Fruit fly (Drosophila melanogaster) whole organism, prepupa: ENCODE data around the gene temp.

Experiments used
- Blimp-1 ChIP-seq: fragments of 200-800 bp; sonication (Bioruptor generic); optimal IDR thresholded peaks from 3 replicates; lab custom pipeline; 2017; ENCODE audit warnings: missing biosample characterization, missing genetic modification characterization, mild to moderate bottlenecking, moderate library complexity, missing genetic modification reagents
- CG10631 ChIP-seq: fragments of 200-800 bp; sonication (Bioruptor generic); optimal IDR thresholded peaks from 2 replicates; lab custom pipeline; 2016; ENCODE audit warnings: missing biosample characterization, missing genetic modification characterization
- CG10669 ChIP-seq: fragments of 200-800 bp; sonication (Bioruptor generic); optimal IDR thresholded peaks from 3 replicates; lab custom pipeline; 2018; ENCODE audit warnings: missing biosample characterization, mild to moderate bottlenecking, missing genetic modification characterization, moderate library complexity
- CG11294 ChIP-seq: fragments of 200-800 bp; sonication (Bioruptor generic); IDR thresholded peaks from 2 replicates; pipeline ENCODE4 v1.3.6; 2022; ENCODE audit warnings: missing biosample characterization, missing genetic modification characterization
- CG11902 ChIP-seq: fragments of 200-800 bp; sonication (Bioruptor generic); optimal IDR thresholded peaks from 3 replicates; lab custom pipeline; 2016; ENCODE audit warnings: missing biosample characterization, missing genetic modification characterization
- CG15336 ChIP-seq: fragments of 200-800 bp; sonication (Bioruptor generic); IDR thresholded peaks from 2 replicates; pipeline ENCODE4 v1.3.6; 2022; ENCODE audit warnings: missing biosample characterization, missing genetic modification characterization
- CG1621 ChIP-seq: fragments of 200-800 bp; sonication (Bioruptor generic); optimal IDR thresholded peaks from 3 replicates; lab custom pipeline; 2018; ENCODE audit warnings: missing biosample characterization, mild to moderate bottlenecking, missing genetic modification characterization
- CG16779 ChIP-seq: fragments of 200-800 bp; sonication (Bioruptor generic); optimal IDR thresholded peaks from 3 replicates; lab custom pipeline; 2017; ENCODE audit warnings: missing biosample characterization, mild to moderate bottlenecking, missing genetic modification characterization
- CG3032 ChIP-seq: fragments of 200-800 bp; optimal IDR thresholded peaks from 2 replicates; lab custom pipeline; 2019; ENCODE audit warnings: missing biosample characterization, mild to moderate bottlenecking, missing genetic modification characterization, moderate library complexity
- CG31627 ChIP-seq: fragments of 200-800 bp; sonication (Bioruptor generic); optimal IDR thresholded peaks from 3 replicates; lab custom pipeline; 2016; ENCODE audit warnings: missing biosample characterization, missing genetic modification characterization
- CG34406 ChIP-seq: fragments of 200-800 bp; sonication (Bioruptor generic); optimal IDR thresholded peaks from 3 replicates; lab custom pipeline; 2016; ENCODE audit warnings: missing biosample characterization, missing genetic modification characterization
- CG3919 ChIP-seq: fragments of 200-800 bp; sonication (Bioruptor generic); optimal IDR thresholded peaks from 3 replicates; lab custom pipeline; 2016; ENCODE audit warnings: missing biosample characterization, missing genetic modification characterization
- CG6163 ChIP-seq: fragments of 200-800 bp; sonication (Bioruptor generic); IDR thresholded peaks from 3 replicates; pipeline ENCODE4 v1.3.6; 2022; ENCODE audit warnings: missing biosample characterization, missing genetic modification characterization
- CG6276 ChIP-seq: fragments of 200-800 bp; sonication (Bioruptor generic); optimal IDR thresholded peaks from 2 replicates; lab custom pipeline; 2017; ENCODE audit warnings: missing biosample characterization, mild to moderate bottlenecking, missing genetic modification characterization
- CG6792 ChIP-seq: fragments of 200-800 bp; sonication (Bioruptor generic); optimal IDR thresholded peaks from 3 replicates; lab custom pipeline; 2016; ENCODE audit warnings: missing biosample characterization, missing genetic modification characterization
- CG6808 ChIP-seq: fragments of 200-800 bp; sonication (Bioruptor generic); optimal IDR thresholded peaks from 3 replicates; lab custom pipeline; 2017; ENCODE audit warnings: missing biosample characterization, missing genetic modification characterization, mild to moderate bottlenecking, moderate library complexity, missing genetic modification reagents
- CG7368 ChIP-seq: fragments of 200-800 bp; sonication (Bioruptor generic); optimal IDR thresholded peaks from 3 replicates; lab custom pipeline; 2016; ENCODE audit warnings: missing biosample characterization, missing genetic modification characterization
- CG8119 ChIP-seq: fragments of 200-800 bp; sonication (Bioruptor generic); IDR thresholded peaks from 3 replicates; pipeline ENCODE4 v1.3.6; 2022; ENCODE audit warnings: missing biosample characterization, missing genetic modification characterization
- CG8319 ChIP-seq: fragments of 200-800 bp; sonication (Bioruptor generic); optimal IDR thresholded peaks from 3 replicates; lab custom pipeline; 2016; ENCODE audit warnings: missing biosample characterization, missing genetic modification characterization
- CG8632 ChIP-seq: fragments of 200-800 bp; sonication (Bioruptor generic); optimal IDR thresholded peaks from 3 replicates; lab custom pipeline; 2016; ENCODE audit warnings: missing biosample characterization, missing genetic modification characterization
- CG9139 ChIP-seq: fragments of 200-800 bp; sonication (Bioruptor generic); optimal IDR thresholded peaks from 3 replicates; lab custom pipeline; 2017; ENCODE audit warnings: missing biosample characterization, mild to moderate bottlenecking, missing genetic modification characterization
- Eip75B ChIP-seq: fragments of 200-800 bp; sonication (Bioruptor generic); optimal IDR thresholded peaks from 3 replicates; lab custom pipeline; 2016; ENCODE audit warnings: missing biosample characterization, missing genetic modification characterization
- Eip78C ChIP-seq: fragments of 200-800 bp; sonication (Bioruptor generic); peaks from one replicate; lab custom pipeline; 2016; ENCODE audit warnings: missing biosample characterization, missing genetic modification characterization
- Eip93F ChIP-seq: fragments of 200-800 bp; sonication (Bioruptor generic); optimal IDR thresholded peaks from 2 replicates; lab custom pipeline; 2016; ENCODE audit warnings: missing biosample characterization, mild to moderate bottlenecking, missing genetic modification characterization
- Ets96B ChIP-seq: fragments of 200-800 bp; optimal IDR thresholded peaks from 2 replicates; lab custom pipeline; 2019; ENCODE audit warnings: missing biosample characterization, mild to moderate bottlenecking, missing genetic modification characterization, moderate library complexity
- Gug ChIP-seq: fragments of 200-800 bp; sonication (Bioruptor generic); IDR thresholded peaks from 2 replicates; pipeline ENCODE4 v1.3.6; 2022; ENCODE audit warnings: missing biosample characterization, missing genetic modification characterization
- Hr38 ChIP-seq: sonication (Bioruptor generic); optimal IDR thresholded peaks from 2 replicates; lab custom pipeline; 2016; ENCODE audit warnings: missing biosample characterization, missing genetic modification characterization
- Hr39 ChIP-seq: fragments of 200-800 bp; sonication (Bioruptor generic); optimal IDR thresholded peaks from 2 replicates; lab custom pipeline; 2016; ENCODE audit warnings: missing biosample characterization, missing genetic modification characterization
- Lpt ChIP-seq: fragments of 200-800 bp; sonication (Bioruptor generic); optimal IDR thresholded peaks from 3 replicates; lab custom pipeline; 2016; ENCODE audit warnings: missing biosample characterization, missing genetic modification characterization
- Smox ChIP-seq: fragments of 200-800 bp; sonication (Bioruptor generic); optimal IDR thresholded peaks from 3 replicates; lab custom pipeline; 2016; ENCODE audit warnings: missing biosample characterization, missing genetic modification characterization
- Sox102F ChIP-seq: fragments of 200-800 bp; sonication (Bioruptor generic); optimal IDR thresholded peaks from 2 replicates; lab custom pipeline; 2016; ENCODE audit warnings: missing biosample characterization, mild to moderate bottlenecking, missing genetic modification characterization
- Sox14 ChIP-seq: fragments of 200-800 bp; sonication (Bioruptor generic); optimal IDR thresholded peaks from 3 replicates; lab custom pipeline; 2016; ENCODE audit warnings: missing biosample characterization, missing genetic modification characterization
- Sox15 ChIP-seq: fragments of 200-800 bp; sonication (Bioruptor generic); optimal IDR thresholded peaks from 3 replicates; lab custom pipeline; 2016; ENCODE audit warnings: missing biosample characterization, missing genetic modification characterization
- acj6 ChIP-seq: fragments of 200-800 bp; sonication (Bioruptor generic); optimal IDR thresholded peaks from 3 replicates; lab custom pipeline; 2016; ENCODE audit warnings: missing biosample characterization, missing genetic modification characterization
- cyc ChIP-seq: fragments of 200-800 bp; sonication (Bioruptor generic); optimal IDR thresholded peaks from 3 replicates; lab custom pipeline; 2016; ENCODE audit warnings: missing biosample characterization, missing genetic modification characterization
- dac ChIP-seq: fragments of 200-800 bp; sonication (Bioruptor generic); optimal IDR thresholded peaks from 2 replicates; lab custom pipeline; 2017; ENCODE audit warnings: missing biosample characterization, mild to moderate bottlenecking, missing genetic modification characterization
- dsx ChIP-seq: fragments of 200-800 bp; optimal IDR thresholded peaks from 3 replicates; lab custom pipeline; 2019; ENCODE audit warnings: missing biosample characterization, mild to moderate bottlenecking, missing genetic modification characterization, moderate library complexity; ENCODE audit not compliant: poor library complexity, severe bottlenecking
- esn ChIP-seq: fragments of 200-800 bp; sonication (Bioruptor generic); optimal IDR thresholded peaks from 2 replicates; lab custom pipeline; 2016; ENCODE audit warnings: missing biosample characterization, mild to moderate bottlenecking, missing genetic modification characterization, moderate library complexity
- fd85E ChIP-seq: fragments of 200-800 bp; sonication (Bioruptor generic); optimal IDR thresholded peaks from 3 replicates; lab custom pipeline; 2016; ENCODE audit warnings: missing biosample characterization, missing genetic modification characterization
- fkh ChIP-seq: fragments of 200-800 bp; sonication (Bioruptor generic); optimal IDR thresholded peaks from 3 replicates; lab custom pipeline; 2017; ENCODE audit warnings: missing biosample characterization, mild to moderate bottlenecking, missing genetic modification characterization, moderate library complexity
- lz ChIP-seq: fragments of 200-800 bp; sonication (Bioruptor generic); optimal IDR thresholded peaks from 3 replicates; lab custom pipeline; 2016; ENCODE audit warnings: missing biosample characterization, missing genetic modification characterization
- net ChIP-seq: fragments of 200-800 bp; sonication (Bioruptor generic); optimal IDR thresholded peaks from 3 replicates; lab custom pipeline; 2016; ENCODE audit warnings: missing biosample characterization, missing genetic modification characterization
- salr ChIP-seq, 2 experiments: fragments of 200-800 bp; sonication (Bioruptor generic); optimal IDR thresholded peaks; 3 replicates each; lab custom pipeline; 2016 to 2018; ENCODE audit warnings: missing biosample characterization in 2 of 2, missing genetic modification characterization in 2 of 2, mild to moderate bottlenecking in 1 of 2
- ss ChIP-seq, 2 experiments: fragments of 200-800 bp; sonication (Bioruptor generic); optimal IDR thresholded peaks; 2 replicates in 1 of 2; 3 replicates in 1 of 2; lab custom pipeline; 2017 to 2018; ENCODE audit warnings: mild to moderate bottlenecking in 2 of 2, missing biosample characterization in 2 of 2, missing genetic modification characterization in 2 of 2, moderate library complexity in 1 of 2
- svp ChIP-seq: fragments of 200-800 bp; sonication (Bioruptor generic); peaks from one replicate; lab custom pipeline; 2016; ENCODE audit warnings: missing biosample characterization, missing genetic modification characterization

The temp gene

dm6 chrX:2222181-2222790 is 40.0 kb downstream of the temp start, which contains the start of gene Vinc (continued):
- TF ChIP-seq ss (GFP tag; optimal IDR thresholded peaks at IDR 0.05; lab: Kevin White, UChicago): peak; percentile 89 to 93
- peak; percentile 89 for TF ChIP-seq net (GFP tag; lab: Kevin White, UChicago)
- peak; percentile 73 for TF ChIP-seq CG1621 (tag; lab: Kevin White, UChicago)
- peak; percentile 90 for TF ChIP-seq CG3919 (GFP tag; lab: Kevin White, UChicago)
- TF ChIP-seq CG3032 (tag; lab: Kevin White, UChicago): peak; percentile 92
- peak; percentile 79 for TF ChIP-seq Hr39 (GFP tag; lab: Kevin White, UChicago)
- TF ChIP-seq lz (GFP tag; lab: Kevin White, UChicago): peak; percentile 77
- TF ChIP-seq CG11294 (GFP tag; lab: Robert Waterston, UW): peak; percentile 66; the same call in 1 of the 2 replicates
- peak; percentile 91 for TF ChIP-seq CG6276
- TF ChIP-seq, all 60 proteins: peak for 49

- TF ChIP-seq CG7368 (GFP tag; lab: Kevin White, UChicago) (no peak), Sox102F (GFP tag; lab: Kevin White, UChicago) (no peak), Eip93F (GFP tag; lab: Kevin White, UChicago) (no peak), CG6792 (GFP tag; lab: Kevin White, UChicago) (no peak), acj6 (no peak), ss (GFP tag; optimal IDR thresholded peaks at IDR 0.05; lab: Kevin White, UChicago) (no peak)
Observed at dm6 chrX:2221598-2221997, 40.7 kb downstream of the temp start.

dm6 chrX:2219899-2220298 is 42.4 kb downstream of the temp start:
- TF ChIP-seq salr (GFP tag; optimal IDR thresholded peaks at IDR 0.05; lab: Kevin White, UChicago): peak in 1 of 2 experiments; percentile 2
- TF ChIP-seq CG8632 (GFP tag; lab: Kevin White, UChicago): no peak
- no peak for TF ChIP-seq CG11294 (GFP tag; lab: Robert Waterston, UW)
- TF ChIP-seq CG8319 (GFP tag; lab: Kevin White, UChicago): no peak
- peak; percentile 6 for TF ChIP-seq CG6808 (GFP tag; lab: Kevin White, UChicago)
- peak; percentile 75 for TF ChIP-seq Eip78C
- peak; percentile 66 for TF ChIP-seq svp (GFP tag; lab: Kevin White, UChicago)
- TF ChIP-seq CG7368 (GFP tag; lab: Kevin White, UChicago): no peak
- TF ChIP-seq CG6276: peak; percentile 15
- TF ChIP-seq esn: peak; percentile 15
- TF ChIP-seq CG10669: peak; percentile 5
- TF ChIP-seq Ets96B (tag; lab: Kevin White, UChicago): peak; percentile 5
- no peak for TF ChIP-seq fd85E (GFP tag; lab: Kevin White, UChicago)
- peak; percentile 38 for TF ChIP-seq CG3919 (GFP tag; lab: Kevin White, UChicago)
- no peak for TF ChIP-seq CG1621 (tag; lab: Kevin White, UChicago)
- no peak for TF ChIP-seq lz (GFP tag; lab: Kevin White, UChicago)
- TF ChIP-seq CG15336: peak; percentile 57
- no peak for TF ChIP-seq Hr38
- no peak for TF ChIP-seq Eip93F (GFP tag; lab: Kevin White, UChicago)
- no peak for TF ChIP-seq Smox (GFP tag; lab: Kevin White, UChicago)
- TF ChIP-seq CG31627 (GFP tag; lab: Kevin White, UChicago): no peak
- TF ChIP-seq CG16779 (tag; lab: Kevin White, UChicago): no peak
- TF ChIP-seq fkh (GFP tag; lab: Kevin White, UChicago): no peak
- peak; percentile 20 for TF ChIP-seq Lpt (GFP tag; lab: Kevin White, UChicago)
- no peak for TF ChIP-seq dsx (GFP tag; lab: Kevin White, UChicago)
- no peak for TF ChIP-seq Eip75B (GFP tag; lab: Kevin White, UChicago)
- TF ChIP-seq CG10631 (GFP tag; lab: Kevin White, UChicago): peak; percentile 9
- TF ChIP-seq Sox15 (GFP tag; lab: Kevin White, UChicago): no peak
- no peak for TF ChIP-seq CG9139 (GFP tag; lab: Kevin White, UChicago)
- TF ChIP-seq CG6163: peak; percentile 58; the same call in 2 of the 3 replicates
- TF ChIP-seq cyc (GFP tag; lab: Kevin White, UChicago): no peak
- no peak for TF ChIP-seq Gug
- TF ChIP-seq Blimp-1: no peak
- no peak for TF ChIP-seq dac
- peak; percentile 16 for TF ChIP-seq acj6
- peak; percentile 3 for TF ChIP-seq Sox14
- TF ChIP-seq CG34406: no peak
- TF ChIP-seq ss (GFP tag; optimal IDR thresholded peaks at IDR 0.05; lab: Kevin White, UChicago): no peak
- TF ChIP-seq CG11902 (GFP tag; lab: Kevin White, UChicago): no peak
- peak; percentile 45; the same call in 2 of the 3 replicates for TF ChIP-seq CG8119 (GFP tag; lab: Robert Waterston, UW)
